Fruit fly (Drosophila melanogaster) whole organism, embryonic: Measurements from ENCODE around the gene Naa20A.

Source experiments
- ATbp ChIP-seq: fragments of 200-800 bp; sonication (Bioruptor generic); optimal IDR thresholded peaks from 2 replicates; lab custom pipeline; 2017; ENCODE audit warnings: missing biosample characterization, mild to moderate bottlenecking, missing genetic modification characterization, missing genetic modification reagents
- Adf1 ChIP-seq: fragments of 200-800 bp; sonication (Bioruptor generic); IDR thresholded peaks from 2 replicates; pipeline ENCODE4 v1.3.6; 2022; ENCODE audit warnings: missing biosample characterization, missing genetic modification characterization
- Bdp1 ChIP-seq: fragments of 200-800 bp; sonication (Bioruptor generic); optimal IDR thresholded peaks from 3 replicates; lab custom pipeline; 2016; ENCODE audit warnings: missing biosample characterization, missing genetic modification characterization
- CG10321 ChIP-seq: fragments of 200-800 bp; sonication (Bioruptor generic); IDR thresholded peaks from 2 replicates; pipeline ENCODE4 v1.3.6; 2022; ENCODE audit warnings: missing biosample characterization, missing genetic modification characterization
- CG10543 ChIP-seq: fragments of 200-800 bp; sonication (Bioruptor generic); optimal IDR thresholded peaks from 3 replicates; lab custom pipeline; 2017; ENCODE audit warnings: missing biosample characterization, mild to moderate bottlenecking, missing genetic modification characterization, moderate library complexity
- CG11696 ChIP-seq: fragments of 200-800 bp; sonication (Bioruptor generic); IDR thresholded peaks from 2 replicates; pipeline ENCODE4 v1.3.6; 2022; ENCODE audit warnings: missing biosample characterization, missing genetic modification characterization
- CG11723 ChIP-seq: fragments of 200-800 bp; sonication (Bioruptor generic); optimal IDR thresholded peaks from 2 replicates; lab custom pipeline; 2017; ENCODE audit warnings: missing biosample characterization, mild to moderate bottlenecking, missing genetic modification characterization
- CG12391 ChIP-seq: fragments of 200-800 bp; sonication (Bioruptor generic); optimal IDR thresholded peaks from 3 replicates; lab custom pipeline; 2018; ENCODE audit warnings: missing biosample characterization, mild to moderate bottlenecking, missing genetic modification characterization, moderate library complexity
- CG14050 ChIP-seq: fragments of 200-800 bp; sonication (Bioruptor generic); IDR thresholded peaks from 3 replicates; pipeline ENCODE4 v1.3.6; 2022; ENCODE audit warnings: missing biosample characterization, missing genetic modification characterization
- CG1603 ChIP-seq: fragments of 200-800 bp; sonication (Bioruptor generic); optimal IDR thresholded peaks from 2 replicates; lab custom pipeline; 2019; ENCODE audit warnings: missing biosample characterization, mild to moderate bottlenecking, missing genetic modification characterization, moderate library complexity
- CG2129 ChIP-seq: fragments of 200-800 bp; sonication (Bioruptor generic); IDR thresholded peaks from 2 replicates; pipeline ENCODE4 v1.3.6; 2022; ENCODE audit warnings: missing biosample characterization, missing genetic modification characterization; ENCODE audit not compliant: partially characterized antibody
- CG4328 ChIP-seq: fragments of 200-800 bp; sonication (Bioruptor generic); optimal IDR thresholded peaks from 3 replicates; lab custom pipeline; 2017; ENCODE audit warnings: missing biosample characterization, missing genetic modification reagents, missing genetic modification characterization
- CG6175 ChIP-seq: fragments of 200-800 bp; sonication (Bioruptor generic); IDR thresholded peaks from 3 replicates; pipeline ENCODE4 v1.3.6; 2022; ENCODE audit warnings: missing biosample characterization, missing genetic modification characterization
- CG8478 ChIP-seq: fragments of >200 bp; optimal IDR thresholded peaks from 2 replicates; lab custom pipeline; 2018
- CG9727 ChIP-seq: fragments of 200-800 bp; sonication (Bioruptor generic); optimal IDR thresholded peaks from 3 replicates; lab custom pipeline; 2017; ENCODE audit warnings: missing biosample characterization, mild to moderate bottlenecking, missing genetic modification characterization
- D ChIP-seq, 2 experiments: fragments of 200-800 bp in 1 of 2; fragments of >200 bp in 1 of 2; sonication (Bioruptor generic) in 1 of 2; optimal IDR thresholded peaks; 2 replicates in 1 of 2; 3 replicates in 1 of 2; lab custom pipeline; 2017; ENCODE audit warnings: mild to moderate bottlenecking in 1 of 2, missing biosample characterization in 1 of 2, missing genetic modification characterization in 1 of 2, missing genetic modification reagents in 1 of 2
- Dref ChIP-seq: fragments of 200-800 bp; sonication (Bioruptor generic); IDR thresholded peaks from 2 replicates; pipeline ENCODE4 v1.3.6; 2022; ENCODE audit warnings: missing biosample characterization, missing genetic modification characterization
- Fer3 ChIP-seq: fragments of 200-800 bp; sonication (Bioruptor generic); optimal IDR thresholded peaks from 2 replicates; lab custom pipeline; 2018; ENCODE audit warnings: missing biosample characterization, mild to moderate bottlenecking, missing genetic modification characterization, moderate library complexity
- H15 ChIP-seq: fragments of 200-800 bp; sonication (Bioruptor generic); IDR thresholded peaks from 3 replicates; pipeline ENCODE4 v1.3.6; 2022; ENCODE audit warnings: missing biosample characterization, missing genetic modification characterization
- Hand ChIP-seq: fragments of 200-800 bp; sonication (Bioruptor generic); optimal IDR thresholded peaks from 2 replicates; lab custom pipeline; 2017; ENCODE audit warnings: mild to moderate bottlenecking, missing biosample characterization, missing genetic modification reagents, missing genetic modification characterization
- Jarid2 ChIP-seq: fragments of 200-800 bp; sonication (Bioruptor generic); optimal IDR thresholded peaks from 3 replicates; lab custom pipeline; 2017; ENCODE audit warnings: mild to moderate bottlenecking, missing biosample characterization, missing genetic modification reagents, missing genetic modification characterization
- MESR4 ChIP-seq: fragments of 200-800 bp; sonication (Bioruptor generic); optimal IDR thresholded peaks from 2 replicates; lab custom pipeline; 2018; ENCODE audit warnings: missing biosample characterization, mild to moderate bottlenecking, missing genetic modification characterization, moderate library complexity
- Mad ChIP-seq: fragments of 200-800 bp; sonication (Bioruptor generic); optimal IDR thresholded peaks from 2 replicates; lab custom pipeline; 2016; ENCODE audit warnings: missing biosample characterization, missing genetic modification characterization
- Meics ChIP-seq: fragments of 200-800 bp; sonication (Bioruptor generic); optimal IDR thresholded peaks from 2 replicates; lab custom pipeline; 2017; ENCODE audit warnings: missing biosample characterization, mild to moderate bottlenecking, missing genetic modification characterization
- NK7.1 ChIP-seq: fragments of 200-800 bp; sonication (Bioruptor generic); optimal IDR thresholded peaks from 3 replicates; lab custom pipeline; 2016; ENCODE audit warnings: missing biosample characterization, missing genetic modification characterization
- Nf-YC ChIP-seq: fragments of 200-800 bp; optimal IDR thresholded peaks from 3 replicates; lab custom pipeline; 2019; ENCODE audit warnings: missing biosample characterization, mild to moderate bottlenecking, missing genetic modification characterization, moderate library complexity
- NfI ChIP-seq: fragments of 200-800 bp; sonication (Bioruptor generic); optimal IDR thresholded peaks from 3 replicates; lab custom pipeline; 2018; ENCODE audit warnings: missing biosample characterization, mild to moderate bottlenecking, missing genetic modification characterization, moderate library complexity
- Optix ChIP-seq: fragments of 200-800 bp; sonication (Bioruptor generic); IDR thresholded peaks from 3 replicates; pipeline ENCODE4 v1.3.6; 2022; ENCODE audit warnings: missing biosample characterization, missing genetic modification characterization
- Trl ChIP-seq, 3 experiments: fragments of >200 bp in 2 of 3; fragments of 200-800 bp in 1 of 3; sonication (Bioruptor generic) in 1 of 3; optimal IDR thresholded peaks; 2 replicates in 1 of 3; 3 replicates in 2 of 3; lab custom pipeline; 2016 to 2017; ENCODE audit warnings: missing biosample characterization in 1 of 3, missing genetic modification characterization in 1 of 3
- Usf ChIP-seq: fragments of 200-800 bp; sonication (Bioruptor generic); optimal IDR thresholded peaks from 2 replicates; lab custom pipeline; 2017; ENCODE audit warnings: missing genotype, missing biosample characterization, missing genetic modification characterization
- amos ChIP-seq: fragments of 200-800 bp; sonication (Bioruptor generic); IDR thresholded peaks from 2 replicates; pipeline ENCODE4 v1.3.6; 2022; ENCODE audit warnings: missing biosample characterization, missing genetic modification characterization; ENCODE audit not compliant: partially characterized antibody
- az2 ChIP-seq: fragments of 200-800 bp; sonication (Bioruptor generic); optimal IDR thresholded peaks from 3 replicates; lab custom pipeline; 2016; ENCODE audit warnings: missing biosample characterization, missing genetic modification characterization
- br ChIP-seq: fragments of >200 bp; optimal IDR thresholded peaks from 2 replicates; lab custom pipeline; 2017
- btn ChIP-seq: fragments of 200-800 bp; sonication (Bioruptor generic); optimal IDR thresholded peaks from 2 replicates; lab custom pipeline; 2016; ENCODE audit warnings: missing biosample characterization, missing genetic modification characterization
- chm ChIP-seq: fragments of 200-800 bp; sonication (Bioruptor generic); IDR thresholded peaks from 2 replicates; pipeline ENCODE4 v1.3.6; 2022; ENCODE audit warnings: missing biosample characterization, missing genetic modification characterization
- cwo ChIP-seq: fragments of 200-800 bp; sonication (Bioruptor generic); optimal IDR thresholded peaks from 3 replicates; lab custom pipeline; 2017; ENCODE audit warnings: missing biosample characterization, missing genetic modification characterization, mild to moderate bottlenecking, moderate library complexity, missing genetic modification reagents
- emc ChIP-seq: fragments of 200-800 bp; sonication (Bioruptor generic); optimal IDR thresholded peaks from 2 replicates; lab custom pipeline; 2016; ENCODE audit warnings: missing biosample characterization, missing genetic modification characterization
- ems ChIP-seq: fragments of 200-800 bp; sonication (Bioruptor generic); optimal IDR thresholded peaks from 3 replicates; lab custom pipeline; 2016; ENCODE audit warnings: missing biosample characterization, missing genetic modification characterization
- gem ChIP-seq: fragments of 200-800 bp; sonication (Bioruptor generic); optimal IDR thresholded peaks from 2 replicates; lab custom pipeline; 2019; ENCODE audit warnings: missing biosample characterization, mild to moderate bottlenecking, missing genetic modification characterization, moderate library complexity
- gro ChIP-seq: fragments of 200-800 bp; sonication (Bioruptor generic); optimal IDR thresholded peaks from 2 replicates; lab custom pipeline; 2016; ENCODE audit warnings: missing biosample characterization, missing genetic modification characterization
- inv ChIP-seq: fragments of 200-800 bp; sonication (Bioruptor generic); IDR thresholded peaks from 2 replicates; pipeline ENCODE4 v1.3.6; 2022; ENCODE audit warnings: missing biosample characterization, missing genetic modification characterization; ENCODE audit not compliant: partially characterized antibody
- kay ChIP-seq: fragments of 200-800 bp; sonication (Bioruptor generic); optimal IDR thresholded peaks from 2 replicates; lab custom pipeline; 2016; ENCODE audit warnings: missing biosample characterization, missing genetic modification characterization
- nerfin-2 ChIP-seq: fragments of 200-800 bp; sonication (Bioruptor generic); IDR thresholded peaks from 2 replicates; pipeline ENCODE4 v1.3.6; 2022; ENCODE audit warnings: missing biosample characterization, missing genetic modification characterization; ENCODE audit not compliant: partially characterized antibody
- nom ChIP-seq: fragments of 200-800 bp; sonication (Bioruptor generic); optimal IDR thresholded peaks from 2 replicates; lab custom pipeline; 2017; ENCODE audit warnings: missing biosample characterization, missing genetic modification characterization, mild to moderate bottlenecking, moderate library complexity, missing genetic modification reagents
- pan ChIP-seq, 4 experiments: fragments of >200 bp in 3 of 4; fragments of 200-800 bp in 1 of 4; sonication (Bioruptor generic) in 1 of 4; optimal IDR thresholded peaks in 3 of 4; IDR thresholded peaks in 1 of 4; 2 replicates each; pipeline versions ENCODE4 v1.3.6 to Lab custom; 2017 to 2022; ENCODE audit warnings: missing biosample characterization in 2 of 4, missing genetic modification characterization in 2 of 4, mixed read lengths in 1 of 4
- sc ChIP-seq, 3 experiments: fragments of >200 bp in 2 of 3; fragments of 200-800 bp in 1 of 3; sonication (Bioruptor generic) in 1 of 3; optimal IDR thresholded peaks; 2 replicates in 2 of 3; 3 replicates in 1 of 3; lab custom pipeline; 2017; ENCODE audit warnings: mild to moderate bottlenecking in 1 of 3, missing biosample characterization in 1 of 3, missing genetic modification characterization in 1 of 3, missing genetic modification reagents in 1 of 3
- sim ChIP-seq: fragments of 200-800 bp; sonication (Bioruptor generic); IDR thresholded peaks from 2 replicates; pipeline ENCODE4 v1.3.6; 2022; ENCODE audit warnings: missing biosample characterization, missing genetic modification characterization
- slou ChIP-seq: fragments of 200-800 bp; sonication (Bioruptor generic); optimal IDR thresholded peaks from 3 replicates; lab custom pipeline; 2016; ENCODE audit warnings: missing biosample characterization, missing genetic modification characterization
- tio ChIP-seq: fragments of 200-800 bp; sonication (Bioruptor generic); optimal IDR thresholded peaks from 2 replicates; lab custom pipeline; 2017; ENCODE audit warnings: missing biosample characterization, missing genetic modification characterization, inconsistent platforms

Naa20A gene

dm6 chrX:19604997-19605396 lies 17.9 kb downstream of the Naa20A start, which contains the start of gene CG14207 (continued):
- TF ChIP-seq tio (GFP tag; lab: Kevin White, UChicago), result no peak
- TF ChIP-seq CG2129 (GFP tag; lab: Robert Waterston, UW), result no peak
- TF ChIP-seq ATbp (GFP tag; lab: Kevin White, UChicago), result no peak
- no peak for TF ChIP-seq emc (GFP tag; lab: Kevin White, UChicago)
- TF ChIP-seq sc (optimal IDR thresholded peaks at IDR 0.05; lab: Kevin White, UChicago), result no peak
- no peak for TF ChIP-seq sc (GFP tag; optimal IDR thresholded peaks at IDR 0.05; lab: Kevin White, UChicago)
- peak; percentile 40 for TF ChIP-seq CG10543 (GFP tag; lab: Kevin White, UChicago)
- no peak for TF ChIP-seq H15
- TF ChIP-seq btn (GFP tag; lab: Kevin White, UChicago), result no peak
- TF ChIP-seq CG4328, result no peak
- no peak for TF ChIP-seq kay (GFP tag; lab: Kevin White, UChicago)
- peak; percentile 8 for TF ChIP-seq Meics
- peak; percentile 36 for TF ChIP-seq Fer3 (tag; lab: Kevin White, UChicago)
- TF ChIP-seq CG14050 (GFP tag; lab: Robert Waterston, UW), result no peak
- peak; percentile 10 for TF ChIP-seq Nf-YC (tag; lab: Kevin White, UChicago)
- TF ChIP-seq Optix, result no peak
- no peak for TF ChIP-seq CG9727
- no peak for TF ChIP-seq CG12391
- TF ChIP-seq inv, result peak; percentile 32; the same call in 1 of the 2 replicates
- no peak for TF ChIP-seq pan (optimal IDR thresholded peaks at IDR 0.05; lab: Kevin White, UChicago)
- TF ChIP-seq pan (GFP tag; optimal IDR thresholded peaks at IDR 0.05 in 1 of 2, IDR thresholded peaks at IDR 0.05 in 1 of 2), result peak in 1 of 2 experiments; percentile 30
- TF ChIP-seq nerfin-2 (GFP tag; lab: Robert Waterston, UW), result peak; percentile 83
- no peak for TF ChIP-seq CG10321 (GFP tag; lab: Robert Waterston, UW)
- no peak for TF ChIP-seq NK7.1 (GFP tag; lab: Kevin White, UChicago)
- TF ChIP-seq br, result no peak
- TF ChIP-seq ems (GFP tag; lab: Kevin White, UChicago), result peak; percentile 5
- no peak for TF ChIP-seq az2 (GFP tag; lab: Kevin White, UChicago)
- peak; percentile 48 for TF ChIP-seq Hand (GFP tag; lab: Kevin White, UChicago)
- no peak for TF ChIP-seq CG11723 (GFP tag; lab: Kevin White, UChicago)
- no peak for TF ChIP-seq CG11696
- peak; percentile 12 for TF ChIP-seq NfI (GFP tag; lab: Kevin White, UChicago)
- peak; percentile 51 for TF ChIP-seq gro
- no peak for TF ChIP-seq sim (GFP tag; lab: Robert Waterston, UW)
- TF ChIP-seq MESR4 (GFP tag; lab: Kevin White, UChicago), result peak; percentile 22
- no peak for TF ChIP-seq Mad (GFP tag; lab: Kevin White, UChicago)
- TF ChIP-seq slou (GFP tag; lab: Kevin White, UChicago), result no peak
- peak; percentile 29; the same call in 1 of the 2 replicates for TF ChIP-seq Adf1 (GFP tag; lab: Robert Waterston, UW)
- TF ChIP-seq CG8478, result no peak
- peak; percentile 20 for TF ChIP-seq CG1603 (tag; lab: Kevin White, UChicago)
- no peak for TF ChIP-seq nom
- TF ChIP-seq CG6175, result no peak
- TF ChIP-seq cwo, result no peak
- no peak for TF ChIP-seq D (optimal IDR thresholded peaks at IDR 0.05; lab: Kevin White, UChicago)
- TF ChIP-seq D (GFP tag; optimal IDR thresholded peaks at IDR 0.05; lab: Kevin White, UChicago), result no peak
- no peak for TF ChIP-seq Usf (GFP tag; lab: Kevin White, UChicago)
- peak; percentile 87 for TF ChIP-seq Dref (GFP tag; lab: Robert Waterston, UW)
- no peak for TF ChIP-seq Trl (optimal IDR thresholded peaks at IDR 0.05; lab: Kevin White, UChicago)
- TF ChIP-seq Trl (GFP tag; optimal IDR thresholded peaks at IDR 0.05; lab: Kevin White, UChicago), result peak; percentile 7
- peak; percentile 77 for TF ChIP-seq Jarid2 (GFP tag; lab: Kevin White, UChicago)
- TF ChIP-seq amos (GFP tag; lab: Robert Waterston, UW), result peak; percentile 67; the same call in 1 of the 2 replicates
- no peak for TF ChIP-seq Bdp1 (GFP tag; lab: Kevin White, UChicago)
- peak; percentile 61; the same call in 1 of the 2 replicates for TF ChIP-seq chm (GFP tag; lab: Robert Waterston, UW)
- no peak for TF ChIP-seq gem (tag; lab: Kevin White, UChicago)
